Worm (Caenorhabditis elegans): ENCODE results near the gene C44F1.1.

C44F1.1 gene

DNA sequence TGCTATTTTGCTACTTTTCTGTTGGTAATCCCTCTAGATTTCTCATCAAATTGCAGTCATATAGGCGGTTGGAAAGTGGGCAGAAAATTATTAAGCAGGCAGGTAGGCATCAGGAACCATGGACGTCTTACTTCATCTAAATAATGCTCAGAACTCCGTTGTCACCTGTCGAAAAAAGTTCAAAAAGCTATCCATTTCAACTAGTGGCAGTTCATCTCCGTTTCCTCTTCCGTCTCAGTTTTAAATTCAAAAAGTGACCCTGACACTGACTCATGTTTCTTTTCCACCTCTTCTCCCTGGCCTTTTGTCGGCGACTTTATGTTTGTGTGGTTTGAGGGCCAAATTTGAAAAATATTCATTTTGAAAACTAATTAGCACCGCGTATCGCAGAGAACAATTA is 9.2 kb upstream of the C44F1.1 start:
- TF ChIP-seq F13C5.2 (tag; optimal IDR thresholded peaks at IDR 0.05) = no peak
- TF ChIP-seq ceh-36 (tag; optimal IDR thresholded peaks at IDR 0.05) = no peak
- TF ChIP-seq B0310.2 (tag; optimal IDR thresholded peaks at IDR 0.05) = no peak
- no peak for TF ChIP-seq aly-1 (tag; optimal IDR thresholded peaks at IDR 0.05)
- TF ChIP-seq tbx-11 (GFP tag; IDR thresholded peaks at IDR 0.05) = no peak
- no peak for TF ChIP-seq scrt-1 (GFP tag; IDR thresholded peaks at IDR 0.05)

DNA sequence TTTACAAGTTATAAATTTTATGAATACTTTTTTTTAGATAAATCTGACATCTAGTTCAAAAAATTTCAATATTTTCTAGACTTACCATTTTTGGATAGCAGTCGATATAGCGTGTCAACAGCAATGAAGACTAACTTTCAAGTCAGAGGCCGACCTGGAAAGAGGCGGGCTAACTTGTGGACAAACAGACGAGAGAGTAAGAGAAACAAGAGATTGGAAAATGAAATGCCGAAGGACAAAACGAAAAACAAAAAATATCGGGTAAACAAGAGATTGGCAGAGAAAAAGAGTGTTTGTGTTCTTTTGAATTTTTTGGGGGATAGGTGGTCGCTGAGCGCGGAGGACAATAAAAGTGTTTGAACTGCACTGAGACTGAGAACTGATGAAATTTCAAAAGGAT is 7.8 kb upstream of the C44F1.1 start, which contains the start of gene lec-4:
TSS of gene lec-4 (minus strand) at position 154 of the 400 bp plus-strand sequence.
- no peak for TF ChIP-seq ama-1 (optimal IDR thresholded peaks at IDR 0.05)
- no peak for TF ChIP-seq F13C5.2 (tag; optimal IDR thresholded peaks at IDR 0.05)
- TF ChIP-seq tbx-37 (GFP tag; conservative IDR thresholded peaks at IDR 0.05) = no peak
- no peak for TF ChIP-seq ceh-36 (tag; optimal IDR thresholded peaks at IDR 0.05)
- no peak for TF ChIP-seq ets-7 (tag; optimal IDR thresholded peaks at IDR 0.05)
- TF ChIP-seq sea-1 (GFP tag; conservative IDR thresholded peaks at IDR 0.05) = no peak
- TF ChIP-seq B0310.2 (tag; optimal IDR thresholded peaks at IDR 0.05) = no peak
- no peak for TF ChIP-seq ceh-13 (GFP tag; optimal IDR thresholded peaks at IDR 0.05)
- no peak for TF ChIP-seq pes-1 (GFP tag; IDR thresholded peaks at IDR 0.05)
- no peak for TF ChIP-seq tra-4 (tag; optimal IDR thresholded peaks at IDR 0.05)
- no peak for TF ChIP-seq hnd-1 (tag; optimal IDR thresholded peaks at IDR 0.05)
- no peak for TF ChIP-seq aly-1 (tag; optimal IDR thresholded peaks at IDR 0.05)
- no peak for TF ChIP-seq hmbx-1 (tag; optimal IDR thresholded peaks at IDR 0.05)
- TF ChIP-seq hmg-4 (GFP tag; optimal IDR thresholded peaks at IDR 0.05) = no peak
- TF ChIP-seq flt-1 (GFP tag; IDR thresholded peaks at IDR 0.05) = no peak
- no peak for TF ChIP-seq tbx-11 (GFP tag; IDR thresholded peaks at IDR 0.05)

DNA sequence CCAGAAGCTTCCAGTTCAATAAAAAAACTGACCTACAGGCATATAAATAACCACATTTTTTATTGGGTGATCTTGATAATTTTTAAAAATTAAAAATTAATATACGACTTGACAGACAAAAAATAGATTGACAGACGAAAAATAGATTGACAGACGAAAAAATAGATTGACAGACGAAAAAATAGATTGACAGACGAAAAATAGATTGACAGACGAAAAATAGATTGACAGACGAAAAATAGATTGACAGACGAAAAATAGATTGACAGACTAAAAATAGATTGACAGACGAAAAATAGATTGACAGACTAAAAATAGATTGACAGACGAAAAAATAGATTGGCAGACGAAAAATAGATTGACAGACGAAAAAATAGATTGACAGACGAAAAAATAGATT is 5.0 kb upstream of the C44F1.1 start:
- TF ChIP-seq sea-1 (GFP tag; conservative IDR thresholded peaks at IDR 0.05) = peak; percentile 83
- TF ChIP-seq tbx-37 (GFP tag; conservative IDR thresholded peaks at IDR 0.05) = peak; percentile 78
- TF ChIP-seq tbx-11 (GFP tag; IDR thresholded peaks at IDR 0.05) = peak; percentile 87
- TF ChIP-seq pes-1 (GFP tag; IDR thresholded peaks at IDR 0.05) = peak; percentile 33; the same call in 1 of the 2 replicates

DNA sequence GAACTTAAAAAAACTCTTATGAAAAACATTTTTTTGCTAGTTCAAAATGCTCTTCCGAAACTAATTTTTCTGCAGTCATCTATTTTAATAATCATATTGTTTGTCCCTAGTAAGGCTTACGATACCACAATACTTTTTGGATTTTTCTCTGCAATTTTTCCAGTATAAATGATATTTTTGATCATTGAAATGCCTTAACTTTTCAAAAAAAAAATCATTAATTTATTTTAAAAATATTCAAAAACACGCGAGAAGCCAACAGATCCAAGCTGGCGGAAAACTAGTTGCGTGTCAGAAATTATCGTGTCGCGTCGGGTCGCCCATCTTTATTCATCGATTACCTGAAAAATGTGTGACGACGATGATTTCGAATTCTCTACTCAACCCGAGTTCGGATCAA is 2.8 kb upstream of the C44F1.1 start, which contains the start of gene gmeb-3:
TSS of gene gmeb-3 (plus strand) at position 301 of the 400 bp plus-strand sequence.
- no peak for TF ChIP-seq ceh-36 (tag; optimal IDR thresholded peaks at IDR 0.05)
- TF ChIP-seq flt-1 (GFP tag; IDR thresholded peaks at IDR 0.05) = no peak
- TF ChIP-seq scrt-1 (GFP tag; IDR thresholded peaks at IDR 0.05) = no peak
- TF ChIP-seq sea-1 (GFP tag; conservative IDR thresholded peaks at IDR 0.05) = no peak
- no peak for TF ChIP-seq ceh-13 (GFP tag; optimal IDR thresholded peaks at IDR 0.05)
- TF ChIP-seq aly-1 (tag; optimal IDR thresholded peaks at IDR 0.05) = no peak
- TF ChIP-seq tbx-37 (GFP tag; conservative IDR thresholded peaks at IDR 0.05) = no peak
- no peak for TF ChIP-seq ets-7 (tag; optimal IDR thresholded peaks at IDR 0.05)
- TF ChIP-seq hmbx-1 (tag; optimal IDR thresholded peaks at IDR 0.05) = no peak
- no peak for TF ChIP-seq ama-1 (optimal IDR thresholded peaks at IDR 0.05)
- no peak for TF ChIP-seq pes-1 (GFP tag; IDR thresholded peaks at IDR 0.05)
- TF ChIP-seq F13C5.2 (tag; optimal IDR thresholded peaks at IDR 0.05) = no peak
- TF ChIP-seq tbx-11 (GFP tag; IDR thresholded peaks at IDR 0.05) = no peak
- TF ChIP-seq B0310.2 (tag; optimal IDR thresholded peaks at IDR 0.05) = no peak
- no peak for TF ChIP-seq tra-4 (tag; optimal IDR thresholded peaks at IDR 0.05)

DNA sequence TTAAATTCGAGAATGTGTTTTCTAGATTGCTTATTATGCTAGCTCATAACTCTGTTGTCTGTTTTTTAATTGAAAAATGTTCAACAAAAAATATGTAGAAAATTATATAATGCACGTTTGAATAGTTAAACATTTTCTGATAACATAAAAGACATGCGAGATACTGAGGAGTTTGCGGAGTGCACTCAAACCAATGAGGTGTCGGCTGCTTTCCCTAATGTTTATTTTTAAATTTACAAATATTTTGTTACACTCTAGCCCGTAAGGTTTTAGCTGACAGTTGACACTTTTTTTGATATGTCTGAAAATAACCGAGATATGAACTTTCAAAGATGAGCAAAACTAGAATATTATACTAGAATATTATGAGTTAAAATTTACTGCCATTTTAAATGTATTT is 776 bp downstream of the C44F1.1 start:
- TF ChIP-seq tbx-11 (GFP tag; IDR thresholded peaks at IDR 0.05) (no peak), flt-1 (GFP tag; IDR thresholded peaks at IDR 0.05) (no peak), F13C5.2 (tag; optimal IDR thresholded peaks at IDR 0.05) (no peak), ets-7 (tag; optimal IDR thresholded peaks at IDR 0.05) (no peak), hmg-4 (GFP tag; optimal IDR thresholded peaks at IDR 0.05) (no peak), aly-1 (tag; optimal IDR thresholded peaks at IDR 0.05) (no peak), tbx-37 (GFP tag; conservative IDR thresholded peaks at IDR 0.05) (no peak), ceh-36 (tag; optimal IDR thresholded peaks at IDR 0.05) (no peak)

DNA sequence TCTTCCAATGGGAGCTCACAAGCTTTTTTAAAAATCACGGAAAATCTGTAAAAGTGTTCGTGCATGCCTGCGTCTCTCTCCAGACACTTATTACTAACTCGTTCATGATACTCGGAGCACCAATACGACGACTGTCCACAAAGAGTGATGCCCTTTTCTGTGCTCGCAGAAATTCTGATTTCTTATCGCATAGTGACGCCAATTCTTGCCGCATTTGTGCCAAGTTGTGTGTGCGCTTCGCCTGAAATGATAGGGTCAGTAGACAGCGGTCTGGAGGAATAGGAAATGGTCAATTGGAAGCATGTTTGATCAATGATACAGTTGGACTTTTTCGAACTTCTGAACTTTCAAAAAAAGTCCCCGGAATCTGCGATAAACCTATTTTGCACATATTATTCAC is 1.3 kb downstream of the C44F1.1 start:
- no peak for TF ChIP-seq tbx-11 (GFP tag; IDR thresholded peaks at IDR 0.05)
- TF ChIP-seq tra-4 (tag; optimal IDR thresholded peaks at IDR 0.05) = no peak
- no peak for TF ChIP-seq ama-1 (optimal IDR thresholded peaks at IDR 0.05)
- TF ChIP-seq aly-1 (tag; optimal IDR thresholded peaks at IDR 0.05) = no peak
- TF ChIP-seq ceh-13 (GFP tag; optimal IDR thresholded peaks at IDR 0.05) = no peak
- no peak for TF ChIP-seq ceh-36 (tag; optimal IDR thresholded peaks at IDR 0.05)
- TF ChIP-seq hnd-1 (tag; optimal IDR thresholded peaks at IDR 0.05) = no peak
- TF ChIP-seq ets-7 (tag; optimal IDR thresholded peaks at IDR 0.05) = no peak
- no peak for TF ChIP-seq hmbx-1 (tag; optimal IDR thresholded peaks at IDR 0.05)
- no peak for TF ChIP-seq pes-1 (GFP tag; IDR thresholded peaks at IDR 0.05)
- no peak for TF ChIP-seq scrt-1 (GFP tag; IDR thresholded peaks at IDR 0.05)
- TF ChIP-seq tbx-37 (GFP tag; conservative IDR thresholded peaks at IDR 0.05) = no peak
- TF ChIP-seq flt-1 (GFP tag; IDR thresholded peaks at IDR 0.05) = no peak

DNA sequence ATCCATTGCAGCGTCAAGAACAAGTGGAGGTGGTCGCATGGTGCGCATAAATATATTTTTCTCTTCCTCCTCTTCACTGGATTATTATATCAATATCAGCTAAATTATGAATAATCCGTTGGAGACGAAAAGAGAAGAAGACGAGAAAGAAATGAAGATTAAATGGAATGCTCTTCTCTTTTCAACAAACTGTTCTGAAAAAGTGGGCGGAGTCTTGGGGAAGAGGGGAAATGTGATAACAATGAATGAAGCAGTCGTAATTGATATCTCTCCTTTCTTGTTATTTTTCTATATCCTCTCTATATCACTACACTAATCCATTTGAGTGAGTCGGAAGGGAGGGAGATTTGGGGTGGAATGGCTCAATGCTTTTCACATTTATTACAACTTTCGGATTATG is 6.0 kb downstream of the C44F1.1 start, which contains the start of gene arcp-1:
TSS of gene arcp-1 (minus strand) at position 101 of the 400 bp plus-strand sequence.
- TF ChIP-seq pes-1 (GFP tag; IDR thresholded peaks at IDR 0.05) = no peak
- TF ChIP-seq ama-1 (optimal IDR thresholded peaks at IDR 0.05) = no peak
- no peak for TF ChIP-seq hmbx-1 (tag; optimal IDR thresholded peaks at IDR 0.05)
- no peak for TF ChIP-seq flt-1 (GFP tag; IDR thresholded peaks at IDR 0.05)
- TF ChIP-seq B0310.2 (tag; optimal IDR thresholded peaks at IDR 0.05) = no peak
- TF ChIP-seq tbx-11 (GFP tag; IDR thresholded peaks at IDR 0.05) = no peak
- no peak for TF ChIP-seq hmg-4 (GFP tag; optimal IDR thresholded peaks at IDR 0.05)
- TF ChIP-seq ets-7 (tag; optimal IDR thresholded peaks at IDR 0.05) = no peak
- TF ChIP-seq tbx-37 (GFP tag; conservative IDR thresholded peaks at IDR 0.05) = no peak
- no peak for TF ChIP-seq ceh-36 (tag; optimal IDR thresholded peaks at IDR 0.05)
- TF ChIP-seq sea-1 (GFP tag; conservative IDR thresholded peaks at IDR 0.05) = no peak
- TF ChIP-seq ceh-13 (GFP tag; optimal IDR thresholded peaks at IDR 0.05) = no peak
- TF ChIP-seq scrt-1 (GFP tag; IDR thresholded peaks at IDR 0.05) = no peak
- no peak for TF ChIP-seq hnd-1 (tag; optimal IDR thresholded peaks at IDR 0.05)
- TF ChIP-seq aly-1 (tag; optimal IDR thresholded peaks at IDR 0.05) = no peak
- no peak for TF ChIP-seq F13C5.2 (tag; optimal IDR thresholded peaks at IDR 0.05)
- no peak for TF ChIP-seq tra-4 (tag; optimal IDR thresholded peaks at IDR 0.05)

DNA sequence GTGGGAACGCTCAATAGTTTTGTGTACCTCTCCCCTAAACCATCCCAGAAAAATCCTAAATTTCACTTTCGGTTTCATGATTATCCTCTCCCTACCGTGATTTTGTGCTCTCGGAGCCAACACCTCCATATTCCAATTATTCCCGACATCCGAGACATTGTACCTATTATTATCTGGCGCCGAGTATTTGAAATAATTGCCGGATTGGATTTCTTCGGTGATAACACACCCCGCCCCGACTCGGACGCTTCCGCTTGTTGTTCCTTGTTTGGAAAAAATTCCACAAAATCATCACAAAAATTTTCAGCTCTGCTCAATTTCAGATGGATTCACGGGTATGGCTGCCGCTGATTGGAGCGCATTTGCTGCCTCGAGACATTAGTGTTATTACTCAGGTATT is 20.2 kb downstream of the C44F1.1 start, which contains the start of gene lin-48:
TSS of gene lin-48 (plus strand) at position 301 of the 400 bp plus-strand sequence.
- TF ChIP-seq pes-1 (GFP tag; IDR thresholded peaks at IDR 0.05) (no peak), B0310.2 (tag; optimal IDR thresholded peaks at IDR 0.05) (no peak), tra-4 (tag; optimal IDR thresholded peaks at IDR 0.05) (no peak), ceh-36 (tag; optimal IDR thresholded peaks at IDR 0.05) (no peak), tbx-37 (GFP tag; conservative IDR thresholded peaks at IDR 0.05) (no peak), sea-1 (GFP tag; conservative IDR thresholded peaks at IDR 0.05) (no peak), hmg-4 (GFP tag; optimal IDR thresholded peaks at IDR 0.05) (no peak), ceh-13 (GFP tag; optimal IDR thresholded peaks at IDR 0.05) (no peak), flt-1 (GFP tag; IDR thresholded peaks at IDR 0.05) (no peak), aly-1 (tag; optimal IDR thresholded peaks at IDR 0.05) (no peak), ama-1 (optimal IDR thresholded peaks at IDR 0.05) (no peak), scrt-1 (GFP tag; IDR thresholded peaks at IDR 0.05) (no peak), hmbx-1 (tag; optimal IDR thresholded peaks at IDR 0.05) (no peak), ets-7 (tag; optimal IDR thresholded peaks at IDR 0.05) (no peak), F13C5.2 (tag; optimal IDR thresholded peaks at IDR 0.05) (no peak), tbx-11 (GFP tag; IDR thresholded peaks at IDR 0.05) (no peak), hnd-1 (tag; optimal IDR thresholded peaks at IDR 0.05) (no peak)

All from whole organism, early embryonic.